Worm (Caenorhabditis elegans) whole organism, late embryonic: ENCODE results near the gene F35B3.7.

Experiments
- F13H6.1 ChIP-seq: sonication (generic microtip); optimal IDR thresholded peaks from 2 replicates; lab custom pipeline; 2016; ENCODE audit warnings: missing genetic modification characterization, missing compliant biosample characterization
- K09A11.1 ChIP-seq: sonication (generic microtip); optimal IDR thresholded peaks from 2 replicates; lab custom pipeline; 2017; ENCODE audit warnings: antibody characterized with exemption, mild to moderate bottlenecking, missing genetic modification characterization, missing compliant biosample characterization; ENCODE audit not compliant: insufficient read depth
- ahr-1 ChIP-seq: sonication (generic microtip); optimal IDR thresholded peaks from 2 replicates; lab custom pipeline; 2016; ENCODE audit warnings: missing genetic modification characterization, missing compliant biosample characterization
- ceh-19 ChIP-seq: fragments of 200-800 bp; sonication (Bioruptor generic); optimal IDR thresholded peaks from 2 replicates; lab custom pipeline; 2018; ENCODE audit warnings: mild to moderate bottlenecking, missing genetic modification characterization, missing compliant biosample characterization
- ceh-31 ChIP-seq: sonication (generic microtip); optimal IDR thresholded peaks from 2 replicates; lab custom pipeline; 2016; ENCODE audit warnings: missing genetic modification characterization, missing compliant biosample characterization
- ceh-6 ChIP-seq: fragments of 200-800 bp; sonication (Bioruptor generic); optimal IDR thresholded peaks from 2 replicates; lab custom pipeline; 2018; ENCODE audit warnings: mild to moderate bottlenecking, missing genetic modification characterization, missing compliant biosample characterization
- dmd-4 ChIP-seq: sonication (generic microtip); optimal IDR thresholded peaks from 2 replicates; lab custom pipeline; 2016; ENCODE audit warnings: borderline replicate concordance, missing genetic modification characterization, missing compliant biosample characterization
- dve-1 ChIP-seq: sonication (generic microtip); optimal IDR thresholded peaks from 2 replicates; lab custom pipeline; 2017; ENCODE audit warnings: antibody characterized with exemption, mild to moderate bottlenecking, missing genetic modification characterization, missing compliant biosample characterization
- elt-2 ChIP-seq: sonication (generic microtip); optimal IDR thresholded peaks from 2 replicates; lab custom pipeline; 2016; ENCODE audit warnings: missing genetic modification reagents, missing genetic modification characterization, missing compliant biosample characterization
- eyg-1 ChIP-seq: sonication (generic microtip); optimal IDR thresholded peaks from 2 replicates; lab custom pipeline; 2016; ENCODE audit warnings: missing genotype, missing genetic modification characterization, missing compliant biosample characterization
- fkh-10 ChIP-seq: fragments of 150-350 bp; optimal IDR thresholded peaks from 2 replicates; lab custom pipeline; 2014; ENCODE audit warnings: missing biosample characterization, missing genetic modification reagents, missing genetic modification characterization
- hlh-13 ChIP-seq: fragments of 200-800 bp; sonication (Bioruptor generic); optimal IDR thresholded peaks from 2 replicates; lab custom pipeline; 2018; ENCODE audit warnings: mild to moderate bottlenecking, missing genetic modification characterization, missing compliant biosample characterization
- hlh-15 ChIP-seq: sonication (generic microtip); optimal IDR thresholded peaks from 2 replicates; lab custom pipeline; 2016; ENCODE audit warnings: missing genetic modification characterization, missing compliant biosample characterization
- hlh-30 ChIP-seq: sonication (generic microtip); optimal IDR thresholded peaks from 2 replicates; lab custom pipeline; 2017; ENCODE audit warnings: antibody characterized with exemption, missing genetic modification characterization, missing compliant biosample characterization; ENCODE audit not compliant: insufficient read depth
- hlh-8 ChIP-seq: sonication (generic microtip); optimal IDR thresholded peaks from 2 replicates; lab custom pipeline; 2016; ENCODE audit warnings: missing genotype, missing genetic modification characterization, missing compliant biosample characterization
- lim-6 ChIP-seq: sonication (generic microtip); optimal IDR thresholded peaks from 2 replicates; lab custom pipeline; 2016; ENCODE audit warnings: missing genetic modification characterization, missing compliant biosample characterization
- mec-3 ChIP-seq: sonication (generic microtip); optimal IDR thresholded peaks from 2 replicates; lab custom pipeline; 2016; ENCODE audit warnings: borderline replicate concordance, missing genetic modification characterization, missing compliant biosample characterization
- npax-4 ChIP-seq: sonication (generic microtip); optimal IDR thresholded peaks from 2 replicates; lab custom pipeline; 2016; ENCODE audit warnings: missing genetic modification characterization, missing compliant biosample characterization
- odd-2 ChIP-seq: sonication (generic microtip); optimal IDR thresholded peaks from 2 replicates; lab custom pipeline; 2017; ENCODE audit warnings: antibody characterized with exemption, mild to moderate bottlenecking, missing genetic modification characterization, missing compliant biosample characterization
- pag-3 ChIP-seq: sonication (generic microtip); optimal IDR thresholded peaks from 2 replicates; lab custom pipeline; 2016; ENCODE audit warnings: missing compliant biosample characterization, missing genetic modification characterization, borderline replicate concordance
- pros-1 ChIP-seq: fragments of 150-350 bp; optimal IDR thresholded peaks from 2 replicates; lab custom pipeline; 2014; ENCODE audit warnings: missing biosample characterization, missing genetic modification reagents, missing genetic modification characterization
- syd-9 ChIP-seq: sonication (generic microtip); optimal IDR thresholded peaks from 2 replicates; lab custom pipeline; 2016; ENCODE audit warnings: mild to moderate bottlenecking, missing genetic modification characterization, moderate library complexity, missing compliant biosample characterization
- tbx-2 ChIP-seq: sonication (generic microtip); optimal IDR thresholded peaks from 2 replicates; lab custom pipeline; 2016; ENCODE audit warnings: missing genetic modification characterization, missing compliant biosample characterization
- tbx-7 ChIP-seq: sonication (generic microtip); optimal IDR thresholded peaks from 2 replicates; lab custom pipeline; 2016; ENCODE audit warnings: missing genotype, missing genetic modification characterization, missing compliant biosample characterization
- ttx-3 ChIP-seq: sonication (generic microtip); optimal IDR thresholded peaks from 2 replicates; lab custom pipeline; 2016; ENCODE audit warnings: missing genetic modification reagents, missing genetic modification characterization, missing compliant biosample characterization
- unc-3 ChIP-seq, 2 experiments: fragments of 200-800 bp in 1 of 2; sonication (Bioruptor generic) in 1 of 2; sonication (generic microtip) in 1 of 2; conservative IDR thresholded peaks in 1 of 2; optimal IDR thresholded peaks in 1 of 2; 2 replicates each; pipeline versions ENCODE4 v1.3.6 to Lab custom; 2016 to 2022; ENCODE audit warnings: missing compliant biosample characterization in 2 of 2, missing genetic modification characterization in 2 of 2, missing genetic modification reagents in 1 of 2
- unc-42 ChIP-seq: sonication (generic microtip); optimal IDR thresholded peaks from 2 replicates; lab custom pipeline; 2016; ENCODE audit warnings: missing genotype, missing genetic modification characterization, missing compliant biosample characterization
- unc-86 ChIP-seq: sonication (generic microtip); optimal IDR thresholded peaks from 2 replicates; lab custom pipeline; 2016; ENCODE audit warnings: missing genetic modification characterization, missing compliant biosample characterization
- ztf-16 ChIP-seq: sonication (generic microtip); optimal IDR thresholded peaks from 2 replicates; lab custom pipeline; 2017; ENCODE audit warnings: missing genetic modification characterization, missing compliant biosample characterization

F35B3.7 gene

DNA sequence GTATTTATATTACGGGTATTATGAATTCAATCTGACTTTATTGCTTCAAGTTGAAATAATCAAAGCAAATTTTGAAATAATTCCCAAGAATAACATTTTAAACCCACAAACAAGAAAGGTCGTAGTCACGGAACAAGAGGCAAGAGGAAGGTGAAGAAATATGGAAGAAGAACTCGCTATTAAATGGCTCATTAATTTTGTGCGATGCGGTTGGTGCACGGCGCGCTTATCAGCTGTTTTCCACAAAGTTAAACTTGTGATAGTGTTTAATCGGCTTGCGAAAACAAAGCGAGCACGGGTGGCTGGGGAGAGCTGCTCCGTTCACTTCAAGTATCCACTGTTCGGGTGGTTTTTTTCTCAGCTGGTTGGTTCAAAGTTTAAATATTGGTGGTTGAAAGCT lies 24.1 kb upstream of the F35B3.7 start:
- TF ChIP-seq ceh-31 (tag; lab: Kevin White, UChicago) (no peak), elt-2 (tag; lab: Kevin White, UChicago) (peak; percentile 29)

DNA sequence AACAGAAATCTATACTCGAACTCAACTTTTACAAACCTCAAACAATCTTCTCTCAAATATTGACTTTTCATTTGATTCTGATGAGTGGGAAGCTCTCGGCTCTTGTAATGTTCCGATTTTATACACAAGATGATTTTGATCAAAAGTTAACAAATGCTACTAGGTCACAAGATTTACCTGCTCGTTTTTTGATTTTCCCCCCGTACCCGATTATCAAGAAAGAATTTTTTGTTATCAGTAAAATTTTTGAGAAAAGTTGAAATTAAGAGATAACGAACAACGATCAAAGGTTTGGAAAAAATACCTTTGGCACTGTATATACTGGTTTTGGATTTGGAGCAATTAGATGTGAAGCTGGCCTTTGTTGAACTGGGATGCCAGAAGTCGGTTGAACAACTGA lies 21.9 kb upstream of the F35B3.7 start:
- TF ChIP-seq hlh-15 (tag; lab: Kevin White, UChicago): no peak
- TF ChIP-seq elt-2 (tag; lab: Kevin White, UChicago): peak; percentile 36
- TF ChIP-seq, all 69 proteins: peak for 1

DNA sequence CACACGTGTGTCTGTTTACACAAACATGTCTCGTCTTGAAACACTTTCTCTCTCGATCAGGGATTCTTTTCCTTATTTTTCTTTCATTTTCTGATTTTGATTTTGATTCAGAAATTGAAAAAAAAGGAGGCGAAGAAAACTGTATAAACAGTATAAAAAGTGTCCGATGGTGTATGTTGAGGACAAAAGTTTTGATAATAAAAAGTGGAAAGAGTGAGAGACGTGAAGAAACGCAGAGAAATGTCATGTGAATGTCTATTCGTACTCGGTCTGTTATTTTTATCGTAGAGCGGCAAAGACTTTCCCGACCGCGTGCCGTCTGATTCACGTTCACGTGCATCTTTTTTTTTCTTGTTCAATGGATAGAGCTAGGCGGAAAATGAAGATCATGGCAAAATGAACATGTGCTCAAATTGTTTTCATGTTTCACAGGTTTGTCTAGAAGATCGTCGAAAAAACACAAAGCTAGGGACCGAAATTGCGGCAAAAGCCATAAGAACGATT lies 20.9 kb upstream of the F35B3.7 start:
- TF ChIP-seq tbx-7 (tag; lab: Kevin White, UChicago) (no peak), ztf-16 (no peak), mec-3 (no peak), hlh-30 (tag; lab: Kevin White, UChicago) (peak; percentile 42), syd-9 (tag; lab: Kevin White, UChicago) (no peak), unc-42 (tag; lab: Kevin White, UChicago) (no peak), npax-4 (no peak), elt-2 (tag; lab: Kevin White, UChicago) (peak; percentile 48), hlh-13 (GFP tag; lab: Kevin White, UChicago) (no peak), unc-86 (tag; lab: Kevin White, UChicago) (no peak), ceh-19 (GFP tag; lab: Kevin White, UChicago) (no peak), unc-3 (GFP tag; conservative IDR thresholded peaks at IDR 0.05; lab: Robert Waterston, UW) (no peak), unc-3 (tag; optimal IDR thresholded peaks at IDR 0.05; lab: Kevin White, UChicago) (no peak)

DNA sequence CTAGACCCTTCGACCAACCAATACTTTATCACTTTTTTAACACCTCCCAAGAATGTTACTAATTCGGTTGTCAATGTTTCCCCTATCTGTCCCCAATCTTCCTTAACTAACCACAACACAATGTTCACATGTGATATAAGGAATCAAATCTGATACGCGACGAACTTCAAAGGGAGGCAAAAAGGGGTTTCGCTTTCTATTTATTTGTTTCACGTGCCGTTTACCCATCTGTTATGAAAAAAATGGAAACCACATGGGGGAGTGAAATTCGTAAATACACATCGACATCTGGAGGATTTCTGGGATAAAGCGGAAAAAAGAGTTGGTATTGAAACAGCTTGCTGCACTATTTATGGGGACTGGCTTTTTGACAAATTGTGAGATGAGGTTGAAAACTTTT lies 19.3 kb upstream of the F35B3.7 start:
- peak; percentile 77 for TF ChIP-seq hlh-8 (tag; lab: Kevin White, UChicago)
- no peak for TF ChIP-seq dmd-4 (tag; lab: Kevin White, UChicago)
- no peak for TF ChIP-seq fkh-10 (GFP tag; lab: Kevin White, UChicago)
- TF ChIP-seq unc-86 (tag; lab: Kevin White, UChicago): no peak
- no peak for TF ChIP-seq odd-2 (tag; lab: Kevin White, UChicago)

DNA sequence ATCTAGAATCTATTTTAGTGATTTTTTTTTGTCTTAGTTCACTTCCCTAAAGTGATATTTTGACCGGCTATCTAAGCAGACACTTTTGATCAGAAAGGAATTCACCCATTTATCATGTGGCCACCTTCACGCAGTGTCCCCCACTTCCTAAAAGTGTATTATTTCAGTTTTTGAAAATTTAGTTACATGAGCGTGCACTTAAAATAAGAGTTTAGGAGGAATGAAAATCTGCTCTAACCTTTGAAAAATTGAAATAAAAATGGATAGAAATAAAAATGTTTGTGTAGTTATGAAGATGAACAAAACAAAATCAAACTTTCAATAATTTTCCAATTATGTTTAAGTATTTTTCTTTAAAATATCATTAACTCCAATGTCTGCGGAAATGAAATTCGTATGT lies 16.9 kb upstream of the F35B3.7 start:
- TF ChIP-seq eyg-1 (tag; lab: Kevin White, UChicago) (no peak), pag-3 (tag; lab: Kevin White, UChicago) (no peak), tbx-2 (tag; lab: Kevin White, UChicago) (no peak), ceh-6 (GFP tag; lab: Kevin White, UChicago) (no peak), unc-86 (tag; lab: Kevin White, UChicago) (no peak), ztf-16 (no peak)

DNA sequence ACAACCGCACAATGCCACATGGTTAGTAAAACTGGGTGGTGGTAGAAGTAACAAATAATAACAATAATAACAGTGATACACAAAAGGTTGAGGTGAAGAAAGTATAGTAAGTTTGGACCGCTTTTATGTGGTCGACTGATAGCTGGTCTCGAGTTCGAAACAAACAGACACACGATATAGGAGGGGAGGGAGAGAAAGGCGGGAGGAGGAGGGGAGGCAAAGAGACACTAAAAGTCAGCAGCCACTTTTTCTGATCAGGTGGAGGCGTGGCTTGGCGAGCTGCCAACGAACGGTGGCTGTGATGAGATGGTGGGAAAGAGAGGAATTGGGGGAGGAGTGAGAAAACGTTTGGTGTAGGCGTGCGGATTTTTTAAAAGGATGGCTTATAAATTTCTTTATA lies 15.5 kb upstream of the F35B3.7 start:
- TF ChIP-seq odd-2 (tag; lab: Kevin White, UChicago) (no peak), eyg-1 (tag; lab: Kevin White, UChicago) (no peak), ahr-1 (no peak), K09A11.1 (tag; lab: Kevin White, UChicago) (no peak)

DNA sequence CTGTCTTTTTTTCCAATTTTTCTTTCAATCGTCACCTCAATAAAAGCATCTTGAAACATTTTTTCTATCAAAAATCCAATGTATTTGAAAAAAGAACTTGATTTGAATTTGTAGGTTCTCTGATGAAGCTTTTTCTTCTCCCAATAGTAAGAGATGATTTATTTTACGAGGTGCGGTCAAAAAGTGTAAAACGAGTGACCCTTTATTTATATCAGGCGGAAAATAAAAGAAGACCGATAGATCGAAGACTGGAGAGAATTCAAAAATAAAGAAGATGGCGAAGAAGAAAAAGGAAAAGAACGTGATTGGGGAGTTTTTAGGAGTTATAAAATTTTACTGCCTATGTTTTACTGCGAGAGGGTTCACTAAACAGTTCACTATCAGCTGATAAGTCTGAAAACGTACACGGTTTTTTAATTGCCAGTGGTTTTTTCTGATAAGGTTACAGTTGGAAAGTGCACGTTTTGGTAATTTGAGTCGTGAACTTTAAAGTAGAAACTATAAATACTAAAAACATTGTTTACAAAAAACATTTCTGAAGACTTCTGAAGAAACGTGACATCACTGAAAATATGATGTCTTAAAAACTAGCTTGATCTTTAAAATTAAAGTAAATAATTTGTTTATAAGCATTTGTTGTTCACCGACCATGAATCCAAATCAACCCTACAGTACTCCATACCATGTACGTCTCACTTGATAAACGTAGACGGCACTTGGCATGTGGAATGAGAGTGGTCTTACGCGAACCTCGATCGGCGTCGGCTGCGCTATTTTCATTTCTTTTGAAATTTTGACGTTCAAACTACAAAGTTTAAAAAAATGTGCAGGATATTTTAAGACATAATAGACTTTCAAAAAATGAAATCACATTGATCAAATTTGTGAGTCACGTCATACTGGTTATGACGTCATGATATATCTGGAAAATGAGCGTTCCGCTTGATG lies 13.2 kb upstream of the F35B3.7 start:
- TF ChIP-seq eyg-1 (tag; lab: Kevin White, UChicago): no peak
- no peak for TF ChIP-seq lim-6
- no peak for TF ChIP-seq dve-1
- TF ChIP-seq ttx-3 (tag; lab: Kevin White, UChicago): no peak
- no peak for TF ChIP-seq hlh-13 (GFP tag; lab: Kevin White, UChicago)
- TF ChIP-seq pros-1 (tag; lab: Kevin White, UChicago): no peak
- TF ChIP-seq F13H6.1 (tag; lab: Kevin White, UChicago): no peak
- TF ChIP-seq ahr-1: no peak
